Fruit fly (Drosophila melanogaster): ENCODE measurements around the gene CG1910.

The CG1910 gene

DNA sequence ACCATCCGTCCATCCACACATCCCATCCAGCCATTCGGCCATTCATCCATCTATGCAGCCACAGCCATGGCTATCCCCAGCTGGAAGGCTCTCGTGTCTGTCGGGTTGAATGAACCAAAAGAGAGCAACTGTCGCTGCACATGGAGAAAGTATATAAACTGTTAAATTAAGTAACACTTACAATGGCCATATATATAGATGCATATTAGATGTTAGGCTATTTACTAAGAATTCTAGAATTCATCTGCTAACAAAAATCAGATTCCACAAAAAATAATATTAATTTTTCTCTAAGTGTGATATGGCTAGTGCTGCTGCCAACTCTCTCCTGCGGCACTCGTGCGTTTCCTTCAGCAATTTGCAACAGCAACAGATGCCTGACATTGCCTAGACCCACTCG lies 47.2 kb upstream of the CG1910 start (continued):
- TF ChIP-seq CG11762 (GFP tag; optimal IDR thresholded peaks at IDR 0.05; ENCODE audit: insufficient read depth) (peak; percentile 13), CG11902 (GFP tag; optimal IDR thresholded peaks at IDR 0.05) (no peak), fd59A (GFP tag; optimal IDR thresholded peaks at IDR 0.05) (peak; percentile 51), Ets96B (tag; optimal IDR thresholded peaks at IDR 0.05) (peak; percentile 75), vri (GFP tag; optimal IDR thresholded peaks at IDR 0.05) (no peak), topi (GFP tag; optimal IDR thresholded peaks at IDR 0.05) (no peak), CG10631 (GFP tag; optimal IDR thresholded peaks at IDR 0.05) (peak; percentile 81), Sox15 (GFP tag; optimal IDR thresholded peaks at IDR 0.05) (no peak), CG6792 (GFP tag; optimal IDR thresholded peaks at IDR 0.05) (peak; percentile 28), CG3032 (tag; optimal IDR thresholded peaks at IDR 0.05) (peak; percentile 67), Eip93F (GFP tag; optimal IDR thresholded peaks at IDR 0.05) (no peak), pdm3 (GFP tag; optimal IDR thresholded peaks at IDR 0.05) (peak; percentile 68), CG32006 (GFP tag; optimal IDR thresholded peaks at IDR 0.05) (peak; percentile 87), fkh (GFP tag; optimal IDR thresholded peaks at IDR 0.05) (no peak), Eip75B (GFP tag; optimal IDR thresholded peaks at IDR 0.05) (peak; percentile 68), lz (GFP tag; optimal IDR thresholded peaks at IDR 0.05) (no peak), cyc (GFP tag; optimal IDR thresholded peaks at IDR 0.05) (no peak), CG34406 (GFP tag; optimal IDR thresholded peaks at IDR 0.05) (peak; percentile 18)

dm6 chr3R:31701934-31702333 lies 45.5 kb upstream of the CG1910 start:
- TF ChIP-seq CG16779 (tag; optimal IDR thresholded peaks at IDR 0.05) (no peak), fd85E (GFP tag; optimal IDR thresholded peaks at IDR 0.05) (no peak), svp (GFP tag) (peak; percentile 2), CG6163 (GFP tag; IDR thresholded peaks at IDR 0.05) (0 out of 3 replicates have a peak, but pooled peaks have one; percentile 8), ss (GFP tag; optimal IDR thresholded peaks at IDR 0.05) (peak; percentile 40 to 53), Hr4 (GFP tag; optimal IDR thresholded peaks at IDR 0.05) (no peak), net (GFP tag; optimal IDR thresholded peaks at IDR 0.05) (peak; percentile 11), Eip78C (GFP tag) (peak; percentile 66), CG6808 (GFP tag; optimal IDR thresholded peaks at IDR 0.05) (peak; percentile 8), vri (GFP tag; optimal IDR thresholded peaks at IDR 0.05) (peak; percentile 39), Lpt (GFP tag; optimal IDR thresholded peaks at IDR 0.05) (no peak), CG6854 (GFP tag; optimal IDR thresholded peaks at IDR 0.05) (peak; percentile 50), dsx (GFP tag; optimal IDR thresholded peaks at IDR 0.05; ENCODE audit: poor library complexity, severe bottlenecking) (peak; percentile 56), CG1621 (tag; optimal IDR thresholded peaks at IDR 0.05) (peak; percentile 44), Blimp-1 (GFP tag; optimal IDR thresholded peaks at IDR 0.05) (no peak)

- TF ChIP-seq spab (GFP tag; optimal IDR thresholded peaks at IDR 0.05): peak; percentile 15
- TF ChIP-seq Ets96B (tag; optimal IDR thresholded peaks at IDR 0.05): peak; percentile 8
- TF ChIP-seq Sox14 (GFP tag; optimal IDR thresholded peaks at IDR 0.05): no peak
- TF ChIP-seq CG3032 (tag; optimal IDR thresholded peaks at IDR 0.05): peak; percentile 18
These were observed 44.1 kb upstream of the CG1910 start for dm6 chr3R:31703370-31703769.

DNA sequence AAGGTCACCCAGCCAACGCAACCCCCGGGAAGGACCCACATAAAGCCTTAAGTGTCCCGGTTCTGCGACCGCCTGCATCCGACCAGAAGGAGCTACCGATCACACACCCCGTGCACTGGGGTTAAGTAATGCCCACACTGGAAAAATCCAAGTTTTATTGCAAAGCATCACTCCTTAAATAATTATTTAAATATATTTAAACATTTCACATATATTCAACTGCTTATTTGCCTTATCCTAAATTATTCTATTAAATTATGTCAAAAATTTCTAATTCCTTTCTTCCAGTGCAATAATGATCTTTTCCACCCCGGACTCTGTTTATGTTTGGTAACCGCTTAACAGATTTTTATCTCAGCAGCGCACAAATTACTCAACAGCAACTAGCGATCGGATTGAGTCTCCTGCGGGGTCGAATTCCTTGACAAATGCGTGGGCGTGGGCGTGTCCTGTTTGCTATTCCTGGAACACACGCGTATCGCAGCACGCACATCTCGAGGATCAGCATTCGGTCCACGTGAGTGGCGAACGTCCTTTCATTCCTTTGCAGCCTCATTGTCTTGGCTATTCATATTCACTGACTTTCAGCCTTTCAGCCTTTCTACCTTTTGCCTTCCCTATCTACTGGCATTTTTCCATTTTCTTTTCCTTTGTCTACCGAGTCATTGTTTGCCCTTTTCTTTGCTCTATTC lies 42.8 kb upstream of the CG1910 start:
- TF ChIP-seq CG8119 (GFP tag; IDR thresholded peaks at IDR 0.05): 0 out of 3 replicates have a peak, but pooled peaks have one; percentile 33
- no peak for TF ChIP-seq CG3919 (GFP tag; optimal IDR thresholded peaks at IDR 0.05)
- TF ChIP-seq Ets96B (tag; optimal IDR thresholded peaks at IDR 0.05): peak; percentile 3
- TF ChIP-seq CG6276 (GFP tag; optimal IDR thresholded peaks at IDR 0.05): no peak
- TF ChIP-seq CG6854 (GFP tag; optimal IDR thresholded peaks at IDR 0.05): no peak
- TF ChIP-seq CG10669 (GFP tag; optimal IDR thresholded peaks at IDR 0.05): no peak
- no peak for TF ChIP-seq CG11902 (GFP tag; optimal IDR thresholded peaks at IDR 0.05)
- no peak for TF ChIP-seq lz (GFP tag; optimal IDR thresholded peaks at IDR 0.05)
- TF ChIP-seq CG31627 (GFP tag; optimal IDR thresholded peaks at IDR 0.05): no peak
- no peak for TF ChIP-seq Met (GFP tag; optimal IDR thresholded peaks at IDR 0.05)
- no peak for TF ChIP-seq Ets21C (GFP tag; optimal IDR thresholded peaks at IDR 0.05)
- no peak for TF ChIP-seq CG8632 (GFP tag; optimal IDR thresholded peaks at IDR 0.05)
- TF ChIP-seq CG8319 (GFP tag; optimal IDR thresholded peaks at IDR 0.05): no peak
- TF ChIP-seq acj6 (GFP tag; optimal IDR thresholded peaks at IDR 0.05): no peak
- TF ChIP-seq CG11294 (GFP tag; IDR thresholded peaks at IDR 0.05): no peak
- no peak for TF ChIP-seq dsx (GFP tag; optimal IDR thresholded peaks at IDR 0.05; ENCODE audit: poor library complexity, severe bottlenecking)
- TF ChIP-seq achi (GFP tag; optimal IDR thresholded peaks at IDR 0.05): no peak
- TF ChIP-seq Eip78C (GFP tag): peak; percentile 36

All from whole organism, prepupa.